Worm (Caenorhabditis elegans) whole organism, early embryonic: ENCODE data around the gene srab-9.

ENCODE experiments used
- F13C5.2 ChIP-seq: sonication (generic microtip); optimal IDR thresholded peaks from 2 replicates; lab custom pipeline; 2017; ENCODE audit warnings: mild to moderate bottlenecking, missing genetic modification characterization, inconsistent platforms, missing compliant biosample characterization
- aly-1 ChIP-seq: sonication (generic microtip); optimal IDR thresholded peaks from 2 replicates; lab custom pipeline; 2016; ENCODE audit warnings: missing genetic modification characterization, missing compliant biosample characterization
- ama-1 ChIP-seq: fragments of 150-350 bp; optimal IDR thresholded peaks from 2 replicates; lab custom pipeline; 2014
- hmg-4 ChIP-seq: fragments of 200-800 bp; sonication (Bioruptor generic); optimal IDR thresholded peaks from 2 replicates; lab custom pipeline; 2018; ENCODE audit warnings: mild to moderate bottlenecking, missing genetic modification characterization, missing compliant biosample characterization
- scrt-1 ChIP-seq: fragments of 200-800 bp; sonication (Bioruptor generic); IDR thresholded peaks from 2 replicates; pipeline ENCODE4 v1.3.6; 2022; ENCODE audit warnings: missing genetic modification characterization, missing compliant biosample characterization
- sea-1 ChIP-seq: fragments of 200-800 bp; sonication (Bioruptor generic); conservative IDR thresholded peaks from 2 replicates; pipeline ENCODE4 v1.3.6; 2022; ENCODE audit warnings: missing genetic modification characterization, missing compliant biosample characterization
- tbx-11 ChIP-seq: fragments of 200-800 bp; sonication (Bioruptor generic); IDR thresholded peaks from 2 replicates; pipeline ENCODE4 v1.3.6; 2022; ENCODE audit warnings: missing genetic modification characterization, missing compliant biosample characterization

- TF ChIP-seq ama-1 (lab: Kevin White, UChicago) (no peak), hmg-4 (GFP tag; lab: Kevin White, UChicago) (no peak), sea-1 (GFP tag; lab: Robert Waterston, UW) (no peak), tbx-11 (GFP tag; lab: Robert Waterston, UW) (no peak), scrt-1 (GFP tag; lab: Robert Waterston, UW) (no peak), F13C5.2 (no peak), aly-1 (tag; lab: Kevin White, UChicago) (no peak)
These were observed 35.3 kb downstream of the srab-9 start, which contains the start of gene str-69 for ce11 chrV:3105810-3106209.
